Fruit fly (Drosophila melanogaster) whole organism, embryonic: Measurements from ENCODE around the gene CG9288.

Source experiments
- CG10209 ChIP-seq: fragments of 200-800 bp; sonication (Bioruptor generic); optimal IDR thresholded peaks from 3 replicates; lab custom pipeline; 2017; ENCODE audit warnings: missing biosample characterization, mild to moderate bottlenecking, missing genetic modification characterization, missing genetic modification reagents
- CG11398 ChIP-seq: fragments of 200-800 bp; sonication (Bioruptor generic); optimal IDR thresholded peaks from 2 replicates; lab custom pipeline; 2016; ENCODE audit warnings: missing biosample characterization, missing genetic modification characterization
- CG11696 ChIP-seq: fragments of 200-800 bp; sonication (Bioruptor generic); IDR thresholded peaks from 2 replicates; pipeline ENCODE4 v1.3.6; 2022; ENCODE audit warnings: missing biosample characterization, missing genetic modification characterization
- CG12155 ChIP-seq: fragments of 200-800 bp; sonication (Bioruptor generic); optimal IDR thresholded peaks from 3 replicates; lab custom pipeline; 2016; ENCODE audit warnings: missing biosample characterization, missing genetic modification characterization
- CG12236 ChIP-seq: fragments of 200-800 bp; sonication (Bioruptor generic); optimal IDR thresholded peaks from 2 replicates; lab custom pipeline; 2016; ENCODE audit warnings: missing biosample characterization, missing genetic modification characterization
- CG14014 ChIP-seq: fragments of 200-800 bp; sonication (Bioruptor generic); IDR thresholded peaks from 2 replicates; pipeline ENCODE4 v1.3.6; 2022; ENCODE audit warnings: missing biosample characterization, missing genetic modification characterization
- CG14667 ChIP-seq: fragments of 200-800 bp; sonication (Bioruptor generic); IDR thresholded peaks from 2 replicates; pipeline ENCODE4 v1.3.6; 2022; ENCODE audit warnings: missing biosample characterization, missing genetic modification characterization
- CG17912 ChIP-seq: fragments of 200-800 bp; sonication (Bioruptor generic); optimal IDR thresholded peaks from 2 replicates; lab custom pipeline; 2018; ENCODE audit warnings: missing biosample characterization, mild to moderate bottlenecking, missing genetic modification characterization
- CG1792 ChIP-seq: fragments of 200-800 bp; sonication (Bioruptor generic); optimal IDR thresholded peaks from 2 replicates; lab custom pipeline; 2016; ENCODE audit warnings: missing biosample characterization, missing genetic modification characterization
- CG18262 ChIP-seq: fragments of 200-800 bp; optimal IDR thresholded peaks from 3 replicates; lab custom pipeline; 2019; ENCODE audit warnings: missing biosample characterization, mild to moderate bottlenecking, missing genetic modification characterization, moderate library complexity
- CG18599 ChIP-seq: fragments of 200-800 bp; sonication (Bioruptor generic); optimal IDR thresholded peaks from 3 replicates; lab custom pipeline; 2017; ENCODE audit warnings: missing biosample characterization, missing genetic modification characterization, mild to moderate bottlenecking, moderate library complexity, missing genetic modification reagents
- CG2202 ChIP-seq: fragments of 200-800 bp; sonication (Bioruptor generic); optimal IDR thresholded peaks from 2 replicates; lab custom pipeline; 2018; ENCODE audit warnings: missing biosample characterization, mild to moderate bottlenecking, missing genetic modification characterization
- CG2712 ChIP-seq: fragments of 200-800 bp; optimal IDR thresholded peaks from 3 replicates; lab custom pipeline; 2019; ENCODE audit warnings: missing biosample characterization, mild to moderate bottlenecking, missing genetic modification characterization, moderate library complexity
- CG3065 ChIP-seq: fragments of 200-800 bp; sonication (Bioruptor generic); optimal IDR thresholded peaks from 2 replicates; lab custom pipeline; 2016; ENCODE audit warnings: missing biosample characterization, missing genetic modification characterization
- CG31441 ChIP-seq: fragments of 200-800 bp; sonication (Bioruptor generic); IDR thresholded peaks from 2 replicates; pipeline ENCODE4 v1.3.6; 2022; ENCODE audit warnings: missing biosample characterization, missing genetic modification characterization
- CG4404 ChIP-seq: fragments of 200-800 bp; sonication (Bioruptor generic); IDR thresholded peaks from 2 replicates; pipeline ENCODE4 v1.3.6; 2022; ENCODE audit warnings: missing biosample characterization, missing genetic modification characterization
- CG6175 ChIP-seq: fragments of 200-800 bp; sonication (Bioruptor generic); IDR thresholded peaks from 3 replicates; pipeline ENCODE4 v1.3.6; 2022; ENCODE audit warnings: missing biosample characterization, missing genetic modification characterization
- Chrac-16 ChIP-seq: fragments of 200-800 bp; sonication (Bioruptor generic); optimal IDR thresholded peaks from 3 replicates; lab custom pipeline; 2016; ENCODE audit warnings: missing biosample characterization, missing genetic modification characterization
- CoRest ChIP-seq: fragments of 200-800 bp; sonication (Bioruptor generic); optimal IDR thresholded peaks from 3 replicates; lab custom pipeline; 2018; ENCODE audit warnings: missing biosample characterization, mild to moderate bottlenecking, missing genetic modification characterization, moderate library complexity
- E2f2 ChIP-seq: fragments of 200-800 bp; sonication (Bioruptor generic); IDR thresholded peaks from 2 replicates; pipeline ENCODE4 v1.3.6; 2022; ENCODE audit warnings: missing biosample characterization, missing genetic modification characterization
- Ets65A ChIP-seq: fragments of 200-800 bp; sonication (Bioruptor generic); peaks from one replicate; lab custom pipeline; 2016; ENCODE audit warnings: missing biosample characterization, missing genetic modification characterization
- Gsc ChIP-seq: fragments of 200-800 bp; sonication (Bioruptor generic); IDR thresholded peaks from 2 replicates; pipeline ENCODE4 v1.3.6; 2022; ENCODE audit warnings: missing biosample characterization, missing genetic modification characterization
- Gug ChIP-seq: fragments of 200-800 bp; sonication (Bioruptor generic); IDR thresholded peaks from 4 replicates; pipeline ENCODE4 v1.3.6; 2022; ENCODE audit warnings: missing biosample characterization, missing genetic modification characterization
- Hr51 ChIP-seq, 2 experiments: fragments of 200-800 bp; sonication (Bioruptor generic); optimal IDR thresholded peaks; 2 replicates in 1 of 2; 3 replicates in 1 of 2; lab custom pipeline; 2016 to 2018; ENCODE audit warnings: missing biosample characterization in 2 of 2, missing genetic modification characterization in 2 of 2, mild to moderate bottlenecking in 1 of 2, moderate library complexity in 1 of 2
- Lim3 ChIP-seq: fragments of 200-800 bp; sonication (Bioruptor generic); IDR thresholded peaks from 2 replicates; pipeline ENCODE4 v1.3.6; 2022; ENCODE audit warnings: missing biosample characterization, missing genetic modification characterization
- NFAT ChIP-seq: fragments of 200-800 bp; sonication (Bioruptor generic); IDR thresholded peaks from 2 replicates; pipeline ENCODE4 v1.3.6; 2022; ENCODE audit warnings: missing biosample characterization, missing genetic modification characterization
- Oaz ChIP-seq: fragments of 200-800 bp; sonication (Bioruptor generic); IDR thresholded peaks from 2 replicates; pipeline ENCODE4 v1.3.6; 2022; ENCODE audit warnings: missing biosample characterization, missing genetic modification characterization
- Ravus ChIP-seq: fragments of 200-800 bp; sonication (Bioruptor generic); IDR thresholded peaks from 2 replicates; pipeline ENCODE4 v1.3.6; 2022; ENCODE audit warnings: missing biosample characterization, missing genetic modification characterization
- Rfx ChIP-seq: fragments of 200-800 bp; sonication (Bioruptor generic); IDR thresholded peaks from 2 replicates; pipeline ENCODE4 v1.3.6; 2022; ENCODE audit warnings: missing biosample characterization, missing genetic modification characterization
- Stat92E ChIP-seq, 3 experiments: fragments of >200 bp in 2 of 3; fragments of 200-800 bp in 1 of 3; sonication (Bioruptor generic) in 1 of 3; optimal IDR thresholded peaks; 2 replicates each; lab custom pipeline; 2017 to 2019; ENCODE audit warnings: missing biosample characterization in 3 of 3, missing genetic modification characterization in 3 of 3, mild to moderate bottlenecking in 1 of 3, moderate library complexity in 1 of 3
- Xbp1 ChIP-seq: fragments of 200-800 bp; sonication (Bioruptor generic); optimal IDR thresholded peaks from 3 replicates; lab custom pipeline; 2016; ENCODE audit warnings: missing biosample characterization, mild to moderate bottlenecking, missing genetic modification characterization
- Xrp1 ChIP-seq: fragments of 200-800 bp; sonication (Bioruptor generic); IDR thresholded peaks from 2 replicates; pipeline ENCODE4 v1.3.6; 2022; ENCODE audit warnings: missing biosample characterization, missing genetic modification characterization
- ab ChIP-seq: fragments of 200-800 bp; sonication (Bioruptor generic); optimal IDR thresholded peaks from 2 replicates; lab custom pipeline; 2016; ENCODE audit warnings: missing biosample characterization, missing genetic modification characterization
- bowl ChIP-seq: fragments of 200-800 bp; sonication (Bioruptor generic); IDR thresholded peaks from 2 replicates; pipeline ENCODE4 v1.3.6; 2022; ENCODE audit warnings: missing biosample characterization, missing genetic modification characterization
- caup ChIP-seq: fragments of 200-800 bp; sonication (Bioruptor generic); optimal IDR thresholded peaks from 3 replicates; lab custom pipeline; 2017; ENCODE audit warnings: missing biosample characterization, mild to moderate bottlenecking, missing genetic modification characterization, moderate library complexity; ENCODE audit not compliant: severe bottlenecking
- chif ChIP-seq, 2 experiments: fragments of 200-800 bp; sonication (Bioruptor generic); optimal IDR thresholded peaks; 3 replicates each; lab custom pipeline; 2016; ENCODE audit warnings: missing biosample characterization in 2 of 2, missing genetic modification characterization in 2 of 2
- ci ChIP-seq: fragments of 200-800 bp; sonication (Bioruptor generic); IDR thresholded peaks from 3 replicates; pipeline ENCODE4 v1.3.6; 2022; ENCODE audit warnings: missing biosample characterization, missing genetic modification characterization
- crol ChIP-seq: fragments of 200-800 bp; sonication (Bioruptor generic); IDR thresholded peaks from 2 replicates; pipeline ENCODE4 v1.3.6; 2022; ENCODE audit warnings: missing biosample characterization, missing genetic modification characterization
- jigr1 ChIP-seq: fragments of 200-800 bp; sonication (Bioruptor generic); IDR thresholded peaks from 3 replicates; pipeline ENCODE4 v1.3.6; 2022; ENCODE audit warnings: missing biosample characterization, missing genetic modification characterization
- lab ChIP-seq: fragments of 200-800 bp; sonication (Bioruptor generic); optimal IDR thresholded peaks from 3 replicates; lab custom pipeline; 2017; ENCODE audit warnings: missing biosample characterization, missing genetic modification characterization, mild to moderate bottlenecking, moderate library complexity, missing genetic modification reagents
- lola ChIP-seq, 3 experiments: fragments of >200 bp in 2 of 3; fragments of 200-800 bp in 1 of 3; sonication (Bioruptor generic) in 1 of 3; optimal IDR thresholded peaks; 2 replicates each; lab custom pipeline; 2017 to 2019; ENCODE audit warnings: missing biosample characterization in 3 of 3, missing genetic modification characterization in 3 of 3, mild to moderate bottlenecking in 1 of 3, moderate library complexity in 1 of 3
- lov ChIP-seq, 2 experiments: fragments of 200-800 bp in 1 of 2; fragments of >200 bp in 1 of 2; sonication (Bioruptor generic) in 1 of 2; IDR thresholded peaks in 1 of 2; optimal IDR thresholded peaks in 1 of 2; 2 replicates in 1 of 2; 3 replicates in 1 of 2; pipeline versions ENCODE4 v1.3.6 to Lab custom; 2017 to 2022; ENCODE audit warnings: missing biosample characterization in 1 of 2, missing genetic modification characterization in 1 of 2
- pb ChIP-seq: fragments of 200-800 bp; sonication (Bioruptor generic); optimal IDR thresholded peaks from 3 replicates; lab custom pipeline; 2016; ENCODE audit warnings: missing biosample characterization, missing genetic modification characterization
- pnt ChIP-seq: fragments of 200-800 bp; sonication (Bioruptor generic); optimal IDR thresholded peaks from 3 replicates; lab custom pipeline; 2016; ENCODE audit warnings: missing biosample characterization, missing genetic modification characterization
- sens-2 ChIP-seq: fragments of 200-800 bp; sonication (Bioruptor generic); IDR thresholded peaks from 2 replicates; pipeline ENCODE4 v1.3.6; 2022; ENCODE audit warnings: missing biosample characterization, missing genetic modification characterization
- slp2 ChIP-seq: fragments of 200-800 bp; sonication (Bioruptor generic); optimal IDR thresholded peaks from 2 replicates; lab custom pipeline; 2016; ENCODE audit warnings: missing biosample characterization, missing genetic modification characterization
- sqz ChIP-seq: fragments of 200-800 bp; sonication (Bioruptor generic); optimal IDR thresholded peaks from 3 replicates; lab custom pipeline; 2018; ENCODE audit warnings: missing biosample characterization, mild to moderate bottlenecking, missing genetic modification characterization
- tap ChIP-seq: fragments of 200-800 bp; optimal IDR thresholded peaks from 3 replicates; lab custom pipeline; 2019; ENCODE audit warnings: missing biosample characterization, mild to moderate bottlenecking, missing genetic modification characterization, moderate library complexity

The CG9288 gene

DNA sequence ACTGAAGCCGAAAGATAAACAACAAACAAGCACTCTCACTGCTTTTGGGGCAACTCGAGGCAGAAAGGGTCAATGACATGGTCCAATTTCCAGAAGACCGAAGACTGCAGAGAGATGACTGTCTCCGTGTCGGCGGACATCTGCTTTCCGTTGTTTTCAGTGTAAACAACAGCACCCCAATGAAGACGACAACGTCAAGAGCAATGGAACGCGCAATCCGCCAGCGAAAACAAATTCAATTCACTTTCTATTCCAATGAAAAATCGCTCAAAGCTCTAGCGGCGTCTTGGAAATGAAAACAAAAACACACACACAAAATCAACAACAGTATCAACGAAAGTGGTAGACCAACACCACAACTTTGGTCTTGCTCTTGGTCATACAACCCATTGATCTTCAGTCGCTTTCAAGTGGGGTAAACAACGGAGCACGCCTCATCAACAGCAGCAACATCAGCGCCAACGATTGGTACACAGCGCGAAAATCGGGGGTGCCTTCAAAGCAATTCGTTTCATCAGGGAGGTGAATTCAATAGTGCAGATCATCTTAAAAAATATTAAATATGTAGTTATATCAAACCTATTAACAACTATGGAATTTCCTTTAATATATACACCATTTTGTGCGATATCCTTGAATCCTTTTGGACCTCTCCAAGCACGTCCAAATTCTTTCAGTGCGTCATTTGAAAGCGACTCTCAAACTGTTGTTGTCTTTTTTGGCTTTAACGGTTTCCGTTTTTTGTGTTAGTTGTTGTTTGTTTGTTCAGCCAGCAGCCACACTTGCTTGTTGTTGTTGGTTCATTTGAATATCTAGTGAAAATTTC lies 38.3 kb downstream of the CG9288 start (continued):
- TF ChIP-seq Xrp1 (GFP tag; lab: Robert Waterston, UW) (peak; percentile 73), crol (GFP tag; lab: Robert Waterston, UW) (no peak), pnt (GFP tag; lab: Kevin White, UChicago) (peak; percentile 56), Ravus (no peak), chif (GFP tag; optimal IDR thresholded peaks at IDR 0.05; lab: Kevin White, UChicago) (no peak)

- TF ChIP-seq lov (optimal IDR thresholded peaks at IDR 0.05; lab: Kevin White, UChicago), result no peak
- TF ChIP-seq lov (GFP tag; IDR thresholded peaks at IDR 0.05; lab: Robert Waterston, UW), result no peak
- no peak for TF ChIP-seq CG12236 (GFP tag; lab: Kevin White, UChicago)
- TF ChIP-seq jigr1 (GFP tag; lab: Robert Waterston, UW), result no peak
- TF ChIP-seq Chrac-16 (GFP tag; lab: Kevin White, UChicago), result no peak
- no peak for TF ChIP-seq CG17912 (GFP tag; lab: Kevin White, UChicago)
- no peak for TF ChIP-seq Lim3 (GFP tag; lab: Robert Waterston, UW)
- TF ChIP-seq tap (tag; lab: Kevin White, UChicago), result no peak
- TF ChIP-seq CG3065, result no peak
- TF ChIP-seq CG12155, result no peak
- TF ChIP-seq CG14014, result no peak
- TF ChIP-seq slp2, result no peak
- TF ChIP-seq NFAT (GFP tag; lab: Robert Waterston, UW), result no peak
- no peak for TF ChIP-seq pnt (GFP tag; lab: Kevin White, UChicago)
- TF ChIP-seq Hr51 (GFP tag; optimal IDR thresholded peaks at IDR 0.05; lab: Kevin White, UChicago), result no peak
- TF ChIP-seq Xbp1 (GFP tag; lab: Kevin White, UChicago), result no peak
- no peak for TF ChIP-seq Stat92E (GFP tag; optimal IDR thresholded peaks at IDR 0.05; lab: Kevin White, UChicago)
- no peak for TF ChIP-seq bowl
- no peak for TF ChIP-seq CG11696
- no peak for TF ChIP-seq Gsc (GFP tag; lab: Robert Waterston, UW)
- TF ChIP-seq CG6175 (GFP tag; lab: Robert Waterston, UW), result no peak
- TF ChIP-seq Oaz (GFP tag; lab: Robert Waterston, UW), result no peak
- no peak for TF ChIP-seq CG2712 (tag; lab: Kevin White, UChicago)
- 0 out of 3 replicates have a peak, but pooled peaks have one; percentile 26 for TF ChIP-seq ci (GFP tag; lab: Robert Waterston, UW)
- no peak for TF ChIP-seq ab (GFP tag; lab: Kevin White, UChicago)
- TF ChIP-seq caup (GFP tag; lab: Kevin White, UChicago), result peak; percentile 24
- TF ChIP-seq Gug, result no peak
- TF ChIP-seq lab (GFP tag; lab: Kevin White, UChicago), result peak; percentile 55
- TF ChIP-seq CoRest, result no peak
- TF ChIP-seq CG31441 (GFP tag; lab: Robert Waterston, UW), result no peak
- TF ChIP-seq E2f2 (GFP tag; lab: Robert Waterston, UW), result no peak
- no peak for TF ChIP-seq lola (GFP tag; optimal IDR thresholded peaks at IDR 0.05; lab: Kevin White, UChicago)
- TF ChIP-seq CG1792 (GFP tag; lab: Kevin White, UChicago), result no peak
- TF ChIP-seq CG4404 (GFP tag; lab: Robert Waterston, UW), result no peak
- no peak; the same call in 1 of the 2 replicates for TF ChIP-seq Rfx (GFP tag; lab: Robert Waterston, UW)
- TF ChIP-seq CG18599 (GFP tag; lab: Kevin White, UChicago), result peak; percentile 50
- TF ChIP-seq Ets65A, result no peak
- no peak for TF ChIP-seq CG11398
- TF ChIP-seq CG18262 (tag; lab: Kevin White, UChicago), result no peak
- TF ChIP-seq CG10209, result peak; percentile 0
- no peak for TF ChIP-seq sqz
- TF ChIP-seq pb (GFP tag; lab: Kevin White, UChicago), result no peak
- TF ChIP-seq CG2202 (tag; lab: Kevin White, UChicago), result no peak
- no peak for TF ChIP-seq sens-2 (GFP tag; lab: Robert Waterston, UW)
- no peak for TF ChIP-seq CG14667 (GFP tag; lab: Robert Waterston, UW)
Observed at dm6 chr3R:13819037-13819436, 39.6 kb downstream of the CG9288 start.
